Fruit fly (Drosophila melanogaster): Measurements from ENCODE around the gene Nf1.

Gene Nf1

dm6 chr3R:26021195-26021914 lies 38.5 kb downstream of the Nf1 start (continued):
- TF ChIP-seq CG11294 (GFP tag; IDR thresholded peaks at IDR 0.05) (peak; percentile 71; the same call in 1 of the 2 replicates), achi (GFP tag; optimal IDR thresholded peaks at IDR 0.05) (peak; percentile 92), CG8632 (GFP tag; optimal IDR thresholded peaks at IDR 0.05) (peak; percentile 93), OdsH (GFP tag; optimal IDR thresholded peaks at IDR 0.05) (peak; percentile 92), Hr39 (GFP tag; optimal IDR thresholded peaks at IDR 0.05) (peak; percentile 89), fkh (GFP tag; optimal IDR thresholded peaks at IDR 0.05) (peak; percentile 54), CG7368 (GFP tag; optimal IDR thresholded peaks at IDR 0.05) (peak; percentile 78), CG11902 (GFP tag; optimal IDR thresholded peaks at IDR 0.05) (peak; percentile 92), CG6163 (GFP tag; IDR thresholded peaks at IDR 0.05) (peak; percentile 62; the same call in 2 of the 3 replicates), CG31627 (GFP tag; optimal IDR thresholded peaks at IDR 0.05) (peak; percentile 93), fd85E (GFP tag; optimal IDR thresholded peaks at IDR 0.05) (peak; percentile 41), Sox102F (GFP tag; optimal IDR thresholded peaks at IDR 0.05) (peak; percentile 75), CG34406 (GFP tag; optimal IDR thresholded peaks at IDR 0.05) (peak; percentile 94), CG6276 (GFP tag; optimal IDR thresholded peaks at IDR 0.05) (peak; percentile 95), Eip93F (GFP tag; optimal IDR thresholded peaks at IDR 0.05) (peak; percentile 6), Met (GFP tag; optimal IDR thresholded peaks at IDR 0.05) (peak; percentile 95), CG11762 (GFP tag; optimal IDR thresholded peaks at IDR 0.05; ENCODE audit: insufficient read depth) (peak; percentile 91), Eip78C (GFP tag) (peak; percentile 98), CG3032 (tag; optimal IDR thresholded peaks at IDR 0.05) (peak; percentile 95), Sox14 (GFP tag; optimal IDR thresholded peaks at IDR 0.05) (peak; percentile 92), Gug (GFP tag; IDR thresholded peaks at IDR 0.05) (peak; percentile 66), eg (GFP tag; IDR thresholded peaks at IDR 0.05) (peak; percentile 78), cyc (GFP tag; optimal IDR thresholded peaks at IDR 0.05) (peak; percentile 87), acj6 (GFP tag; optimal IDR thresholded peaks at IDR 0.05) (peak; percentile 92)

dm6 chr3R:26023252-26023651 lies 40.4 kb downstream of the Nf1 start:
- TF ChIP-seq esn (GFP tag; optimal IDR thresholded peaks at IDR 0.05) (no peak), Sox14 (GFP tag; optimal IDR thresholded peaks at IDR 0.05) (no peak), spab (GFP tag; optimal IDR thresholded peaks at IDR 0.05) (no peak), Sox102F (GFP tag; optimal IDR thresholded peaks at IDR 0.05) (no peak), Blimp-1 (GFP tag; optimal IDR thresholded peaks at IDR 0.05) (no peak), CG8319 (GFP tag; optimal IDR thresholded peaks at IDR 0.05) (no peak), CG9139 (GFP tag; optimal IDR thresholded peaks at IDR 0.05) (no peak), Sox15 (GFP tag; optimal IDR thresholded peaks at IDR 0.05) (no peak), Hr4 (GFP tag; optimal IDR thresholded peaks at IDR 0.05) (no peak), cyc (GFP tag; optimal IDR thresholded peaks at IDR 0.05) (no peak), net (GFP tag; optimal IDR thresholded peaks at IDR 0.05) (no peak), OdsH (GFP tag; optimal IDR thresholded peaks at IDR 0.05) (no peak), CG10631 (GFP tag; optimal IDR thresholded peaks at IDR 0.05) (no peak), dac (GFP tag; optimal IDR thresholded peaks at IDR 0.05) (no peak), CG8119 (GFP tag; IDR thresholded peaks at IDR 0.05) (no peak)

dm6 chr3R:26024596-26025213 lies 41.9 kb downstream of the Nf1 start:
- TF ChIP-seq fd59A (GFP tag; optimal IDR thresholded peaks at IDR 0.05) (no peak), esn (GFP tag; optimal IDR thresholded peaks at IDR 0.05) (no peak), CG9139 (GFP tag; optimal IDR thresholded peaks at IDR 0.05) (no peak), CG7368 (GFP tag; optimal IDR thresholded peaks at IDR 0.05) (no peak)
